Fruit fly (Drosophila melanogaster) whole organism, embryonic: ENCODE measurements around the gene Rpp14b.

ENCODE experiments used
- Atf6 ChIP-seq: fragments of 200-800 bp; sonication (Bioruptor generic); IDR thresholded peaks from 2 replicates; pipeline ENCODE4 v1.3.6; 2022; ENCODE audit warnings: missing biosample characterization, missing genetic modification characterization
- B-H2 ChIP-seq: fragments of 200-800 bp; sonication (Bioruptor generic); optimal IDR thresholded peaks from 2 replicates; lab custom pipeline; 2018; ENCODE audit warnings: missing biosample characterization, mild to moderate bottlenecking, missing genetic modification characterization
- CG12155 ChIP-seq: fragments of 200-800 bp; sonication (Bioruptor generic); optimal IDR thresholded peaks from 3 replicates; lab custom pipeline; 2016; ENCODE audit warnings: missing biosample characterization, missing genetic modification characterization
- CG12299 ChIP-seq: fragments of 200-800 bp; sonication (Bioruptor generic); optimal IDR thresholded peaks from 2 replicates; lab custom pipeline; 2018; ENCODE audit warnings: missing biosample characterization, mild to moderate bottlenecking, missing genetic modification characterization
- CG14050 ChIP-seq: fragments of 200-800 bp; sonication (Bioruptor generic); IDR thresholded peaks from 3 replicates; pipeline ENCODE4 v1.3.6; 2022; ENCODE audit warnings: missing biosample characterization, missing genetic modification characterization
- CG17361 ChIP-seq: fragments of 200-800 bp; sonication (Bioruptor generic); IDR thresholded peaks from 3 replicates; pipeline ENCODE4 v1.3.6; 2022; ENCODE audit warnings: missing biosample characterization, missing genetic modification characterization
- CG30431 ChIP-seq: fragments of 200-800 bp; sonication (Bioruptor generic); optimal IDR thresholded peaks from 2 replicates; lab custom pipeline; 2017; ENCODE audit warnings: missing biosample characterization, missing genetic modification characterization
- CG4360 ChIP-seq: fragments of 200-800 bp; sonication (Bioruptor generic); IDR thresholded peaks from 2 replicates; pipeline ENCODE4 v1.3.6; 2022; ENCODE audit warnings: missing biosample characterization, missing genetic modification characterization
- CG6654 ChIP-seq: fragments of 200-800 bp; sonication (Bioruptor generic); optimal IDR thresholded peaks from 2 replicates; lab custom pipeline; 2017; ENCODE audit warnings: missing biosample characterization, mild to moderate bottlenecking, missing genetic modification characterization
- CG6791 ChIP-seq: fragments of 200-800 bp; sonication (Bioruptor generic); IDR thresholded peaks from 3 replicates; pipeline ENCODE4 v1.3.6; 2022; ENCODE audit warnings: missing biosample characterization, missing genetic modification characterization; ENCODE audit not compliant: partially characterized antibody
- CG6854 ChIP-seq: fragments of 200-800 bp; sonication (Bioruptor generic); optimal IDR thresholded peaks from 3 replicates; lab custom pipeline; 2017; ENCODE audit warnings: missing biosample characterization, mild to moderate bottlenecking, missing genetic modification characterization
- CG7372 ChIP-seq: fragments of 200-800 bp; sonication (Bioruptor generic); IDR thresholded peaks from 2 replicates; pipeline ENCODE4 v1.3.6; 2022; ENCODE audit warnings: missing biosample characterization, missing genetic modification characterization
- CG9932 ChIP-seq: fragments of 200-800 bp; sonication (Bioruptor generic); IDR thresholded peaks from 2 replicates; pipeline ENCODE4 v1.3.6; 2022; ENCODE audit warnings: missing biosample characterization, missing genetic modification characterization
- D19A ChIP-seq: fragments of 200-800 bp; optimal IDR thresholded peaks from 3 replicates; lab custom pipeline; 2019; ENCODE audit warnings: missing biosample characterization, mild to moderate bottlenecking, missing genetic modification characterization, moderate library complexity
- Doc3 ChIP-seq: fragments of 200-800 bp; sonication (Bioruptor generic); IDR thresholded peaks from 3 replicates; pipeline ENCODE4 v1.3.6; 2022; ENCODE audit warnings: missing biosample characterization, missing genetic modification characterization; ENCODE audit not compliant: partially characterized antibody
- Elba2 ChIP-seq: fragments of 200-800 bp; sonication (Bioruptor generic); optimal IDR thresholded peaks from 3 replicates; lab custom pipeline; 2016; ENCODE audit warnings: missing biosample characterization, missing genetic modification characterization
- Ets97D ChIP-seq: fragments of 200-800 bp; sonication (Bioruptor generic); optimal IDR thresholded peaks from 3 replicates; lab custom pipeline; 2016; ENCODE audit warnings: missing biosample characterization, missing genetic modification characterization
- HmgZ ChIP-seq: fragments of 200-800 bp; sonication (Bioruptor generic); optimal IDR thresholded peaks from 2 replicates; lab custom pipeline; 2018; ENCODE audit warnings: missing biosample characterization, mild to moderate bottlenecking, missing genetic modification characterization
- Hmr ChIP-seq: fragments of 200-800 bp; sonication (Bioruptor generic); optimal IDR thresholded peaks from 3 replicates; lab custom pipeline; 2017; ENCODE audit warnings: mild to moderate bottlenecking, missing biosample characterization, missing genetic modification reagents, missing genetic modification characterization
- MBD-R2 ChIP-seq: fragments of 200-800 bp; sonication (Bioruptor generic); IDR thresholded peaks from 2 replicates; pipeline ENCODE4 v1.3.6; 2022; ENCODE audit warnings: missing biosample characterization, missing genetic modification characterization
- Max ChIP-seq: fragments of 200-800 bp; sonication (Bioruptor generic); optimal IDR thresholded peaks from 2 replicates; lab custom pipeline; 2016; ENCODE audit warnings: missing biosample characterization, mild to moderate bottlenecking, missing genetic modification characterization
- NFAT ChIP-seq: fragments of 200-800 bp; sonication (Bioruptor generic); IDR thresholded peaks from 2 replicates; pipeline ENCODE4 v1.3.6; 2022; ENCODE audit warnings: missing biosample characterization, missing genetic modification characterization
- Sin3A ChIP-seq: fragments of >200 bp; optimal IDR thresholded peaks from 2 replicates; lab custom pipeline; 2018
- Xbp1 ChIP-seq: fragments of 200-800 bp; sonication (Bioruptor generic); optimal IDR thresholded peaks from 3 replicates; lab custom pipeline; 2016; ENCODE audit warnings: missing biosample characterization, mild to moderate bottlenecking, missing genetic modification characterization
- ab ChIP-seq: fragments of 200-800 bp; sonication (Bioruptor generic); optimal IDR thresholded peaks from 2 replicates; lab custom pipeline; 2016; ENCODE audit warnings: missing biosample characterization, missing genetic modification characterization
- ash1 ChIP-seq: fragments of 200-800 bp; sonication (Bioruptor generic); optimal IDR thresholded peaks from 2 replicates; lab custom pipeline; 2018; ENCODE audit warnings: missing biosample characterization, mild to moderate bottlenecking, missing genetic modification characterization
- bbx ChIP-seq: fragments of 200-800 bp; sonication (Bioruptor generic); IDR thresholded peaks from 2 replicates; pipeline ENCODE4 v1.3.6; 2022; ENCODE audit warnings: missing biosample characterization, missing genetic modification characterization; ENCODE audit not compliant: partially characterized antibody
- bcd ChIP-seq: fragments of 200-800 bp; sonication (Bioruptor generic); optimal IDR thresholded peaks from 2 replicates; lab custom pipeline; 2017; ENCODE audit warnings: missing biosample characterization, mild to moderate bottlenecking, missing genetic modification characterization
- br ChIP-seq: fragments of >200 bp; optimal IDR thresholded peaks from 2 replicates; lab custom pipeline; 2017
- ci ChIP-seq: fragments of 200-800 bp; sonication (Bioruptor generic); IDR thresholded peaks from 3 replicates; pipeline ENCODE4 v1.3.6; 2022; ENCODE audit warnings: missing biosample characterization, missing genetic modification characterization
- fd3F ChIP-seq: fragments of 200-800 bp; sonication (Bioruptor generic); optimal IDR thresholded peaks from 2 replicates; lab custom pipeline; 2018; ENCODE audit warnings: missing biosample characterization, mild to moderate bottlenecking, missing genetic modification characterization, moderate library complexity
- inv ChIP-seq: fragments of 200-800 bp; sonication (Bioruptor generic); IDR thresholded peaks from 2 replicates; pipeline ENCODE4 v1.3.6; 2022; ENCODE audit warnings: missing biosample characterization, missing genetic modification characterization; ENCODE audit not compliant: partially characterized antibody
- jumu ChIP-seq: fragments of 200-800 bp; sonication (Bioruptor generic); optimal IDR thresholded peaks from 3 replicates; lab custom pipeline; 2016; ENCODE audit warnings: missing biosample characterization, missing genetic modification characterization
- ken ChIP-seq: fragments of 200-800 bp; sonication (Bioruptor generic); IDR thresholded peaks from 3 replicates; pipeline ENCODE4 v1.3.6; 2022; ENCODE audit warnings: missing biosample characterization, missing genetic modification characterization
- kni ChIP-seq: fragments of 200-800 bp; sonication (Bioruptor generic); optimal IDR thresholded peaks from 3 replicates; lab custom pipeline; 2017; ENCODE audit warnings: mild to moderate bottlenecking, missing biosample characterization, missing genetic modification reagents, missing genetic modification characterization
- lilli ChIP-seq: fragments of 200-800 bp; sonication (Bioruptor generic); optimal IDR thresholded peaks from 3 replicates; lab custom pipeline; 2016; ENCODE audit warnings: missing biosample characterization, missing genetic modification characterization
- lola ChIP-seq, 3 experiments: fragments of >200 bp in 2 of 3; fragments of 200-800 bp in 1 of 3; sonication (Bioruptor generic) in 1 of 3; optimal IDR thresholded peaks; 2 replicates each; lab custom pipeline; 2017 to 2019; ENCODE audit warnings: missing biosample characterization in 3 of 3, missing genetic modification characterization in 3 of 3, mild to moderate bottlenecking in 1 of 3, moderate library complexity in 1 of 3
- maf-S ChIP-seq: fragments of 200-800 bp; sonication (Bioruptor generic); optimal IDR thresholded peaks from 2 replicates; lab custom pipeline; 2016; ENCODE audit warnings: missing biosample characterization, missing genetic modification characterization
- nmo ChIP-seq: fragments of 200-800 bp; sonication (Bioruptor generic); optimal IDR thresholded peaks from 2 replicates; lab custom pipeline; 2018; ENCODE audit warnings: missing biosample characterization, mild to moderate bottlenecking, missing genetic modification characterization, moderate library complexity
- pros ChIP-seq: fragments of 200-800 bp; sonication (Bioruptor generic); optimal IDR thresholded peaks from 3 replicates; lab custom pipeline; 2019; ENCODE audit warnings: missing biosample characterization, mild to moderate bottlenecking, missing genetic modification characterization, moderate library complexity
- pzg ChIP-seq: fragments of 200-800 bp; sonication (Bioruptor generic); optimal IDR thresholded peaks from 3 replicates; lab custom pipeline; 2018; ENCODE audit warnings: missing biosample characterization, mild to moderate bottlenecking, missing genetic modification characterization, moderate library complexity
- rib ChIP-seq: fragments of 200-800 bp; sonication (Bioruptor generic); IDR thresholded peaks from 2 replicates; pipeline ENCODE4 v1.3.6; 2022; ENCODE audit warnings: missing biosample characterization, missing genetic modification characterization
- sd ChIP-seq: fragments of 200-800 bp; sonication (Bioruptor generic); optimal IDR thresholded peaks from 3 replicates; lab custom pipeline; 2018; ENCODE audit warnings: missing biosample characterization, mild to moderate bottlenecking, missing genetic modification characterization, moderate library complexity
- shn ChIP-seq: fragments of 200-800 bp; sonication (Bioruptor generic); optimal IDR thresholded peaks from 3 replicates; lab custom pipeline; 2016; ENCODE audit warnings: missing biosample characterization, missing genetic modification characterization
- slp2 ChIP-seq: fragments of 200-800 bp; sonication (Bioruptor generic); optimal IDR thresholded peaks from 2 replicates; lab custom pipeline; 2016; ENCODE audit warnings: missing biosample characterization, missing genetic modification characterization
- sqz ChIP-seq: fragments of 200-800 bp; sonication (Bioruptor generic); optimal IDR thresholded peaks from 3 replicates; lab custom pipeline; 2018; ENCODE audit warnings: missing biosample characterization, mild to moderate bottlenecking, missing genetic modification characterization
- stwl ChIP-seq: fragments of 200-800 bp; sonication (Bioruptor generic); optimal IDR thresholded peaks from 3 replicates; lab custom pipeline; 2018; ENCODE audit warnings: missing biosample characterization, mild to moderate bottlenecking, missing genetic modification characterization, moderate library complexity
- tgo ChIP-seq: fragments of 200-800 bp; sonication (Bioruptor generic); IDR thresholded peaks from 3 replicates; pipeline ENCODE4 v1.3.6; 2022; ENCODE audit warnings: missing biosample characterization, missing genetic modification characterization
- vfl ChIP-seq: fragments of 200-800 bp; sonication (Bioruptor generic); optimal IDR thresholded peaks from 2 replicates; lab custom pipeline; 2016; ENCODE audit warnings: missing biosample characterization, missing genetic modification characterization
- zfh1 ChIP-seq: fragments of 200-800 bp; sonication (Bioruptor generic); IDR thresholded peaks from 3 replicates; pipeline ENCODE4 v1.3.6; 2022; ENCODE audit warnings: missing biosample characterization, missing genetic modification characterization

Gene Rpp14b

dm6 chr3R:30051933-30052332, 3.8 kb upstream of the Rpp14b start, which contains the start of gene CG15528 (continued):
- TF ChIP-seq bbx (GFP tag; lab: Robert Waterston, UW) (peak; percentile 18; the same call in 1 of the 2 replicates), Atf6 (GFP tag; lab: Robert Waterston, UW) (peak; percentile 16; the same call in 1 of the 2 replicates), pros (GFP tag; lab: Kevin White, UChicago) (no peak), Doc3 (GFP tag; lab: Robert Waterston, UW) (no peak), jumu (GFP tag; lab: Kevin White, UChicago) (no peak), Max (no peak), br (lab: Kevin White, UChicago) (no peak)

- TF ChIP-seq rib (GFP tag; lab: Robert Waterston, UW) = no peak
- TF ChIP-seq CG12155 (GFP tag; lab: Kevin White, UChicago) = peak; percentile 8
- TF ChIP-seq D19A (tag; lab: Kevin White, UChicago) = no peak
- TF ChIP-seq CG6654 (GFP tag; lab: Kevin White, UChicago) = no peak
- no peak for TF ChIP-seq maf-S (GFP tag; lab: Kevin White, UChicago)
- TF ChIP-seq CG6854 (GFP tag; lab: Kevin White, UChicago) = no peak
- TF ChIP-seq CG9932 (GFP tag; lab: Robert Waterston, UW) = peak; percentile 45; the same call in 1 of the 2 replicates
- 0 out of 3 replicates have a peak, but pooled peaks have one; percentile 12 for TF ChIP-seq CG17361 (GFP tag; lab: Robert Waterston, UW)
- TF ChIP-seq nmo (GFP tag; lab: Kevin White, UChicago) = peak; percentile 56
- no peak for TF ChIP-seq NFAT (GFP tag; lab: Robert Waterston, UW)
- TF ChIP-seq shn (GFP tag; lab: Kevin White, UChicago) = no peak
- TF ChIP-seq bcd = no peak
- 0 out of 3 replicates have a peak, but pooled peaks have one; percentile 13 for TF ChIP-seq ci (GFP tag; lab: Robert Waterston, UW)
- no peak for TF ChIP-seq fd3F (GFP tag; lab: Kevin White, UChicago)
- no peak for TF ChIP-seq lola (GFP tag; optimal IDR thresholded peaks at IDR 0.05; lab: Kevin White, UChicago)
- no peak for TF ChIP-seq inv (GFP tag; lab: Robert Waterston, UW)
- TF ChIP-seq HmgZ (tag; lab: Kevin White, UChicago) = peak; percentile 90
- TF ChIP-seq Elba2 = no peak
- peak; percentile 19 for TF ChIP-seq Hmr (GFP tag; lab: Kevin White, UChicago)
- no peak for TF ChIP-seq CG7372 (GFP tag; lab: Robert Waterston, UW)
- TF ChIP-seq CG14050 = no peak
- TF ChIP-seq CG30431 = no peak
- no peak for TF ChIP-seq slp2
- TF ChIP-seq ken = no peak
- TF ChIP-seq CG6791 (GFP tag; lab: Robert Waterston, UW) = peak; percentile 59
- no peak for TF ChIP-seq tgo (GFP tag; lab: Robert Waterston, UW)
- no peak for TF ChIP-seq ash1
- TF ChIP-seq stwl (tag; lab: Kevin White, UChicago) = peak; percentile 61
- no peak for TF ChIP-seq kni (GFP tag; lab: Kevin White, UChicago)
- peak; percentile 53 for TF ChIP-seq lilli
- peak; percentile 90 for TF ChIP-seq MBD-R2
- TF ChIP-seq ab (GFP tag; lab: Kevin White, UChicago) = no peak
- TF ChIP-seq Ets97D = peak; percentile 84
- no peak for TF ChIP-seq sd (tag; lab: Kevin White, UChicago)
- TF ChIP-seq Xbp1 (GFP tag; lab: Kevin White, UChicago) = no peak
- TF ChIP-seq B-H2 (GFP tag; lab: Kevin White, UChicago) = peak; percentile 23
- TF ChIP-seq CG12299 = no peak
- TF ChIP-seq zfh1 (GFP tag; lab: Robert Waterston, UW) = no peak
- peak; percentile 31 for TF ChIP-seq vfl
- no peak for TF ChIP-seq sqz
- TF ChIP-seq CG4360 (GFP tag; lab: Robert Waterston, UW) = peak; percentile 88
- TF ChIP-seq pzg (GFP tag; lab: Kevin White, UChicago) = peak; percentile 99
- peak; percentile 73 for TF ChIP-seq Sin3A (lab: Kevin White, UChicago)
Observed at dm6 chr3R:30052455-30053046, 3.2 kb upstream of the Rpp14b start, which contains the start of gene Jasper. Jasper (plus strand) TSS chr3R:30052514.
